Fruit fly (Drosophila melanogaster) whole organism, wandering third instar larva: ENCODE data around the gene Mcm5.

Experiments used
- Abd-B ChIP-seq: fragments of >200 bp; optimal IDR thresholded peaks from 2 replicates; lab custom pipeline; 2017; ENCODE audit warnings: missing biosample characterization, missing genetic modification characterization
- CG32264 ChIP-seq: fragments of 200-800 bp; sonication (Bioruptor generic); optimal IDR thresholded peaks from 2 replicates; lab custom pipeline; 2016; ENCODE audit warnings: missing biosample characterization, missing genetic modification characterization
- CG9705 ChIP-seq: fragments of 200-800 bp; sonication (Bioruptor generic); optimal IDR thresholded peaks from 2 replicates; lab custom pipeline; 2018; ENCODE audit warnings: missing biosample characterization, mild to moderate bottlenecking, missing genetic modification characterization
- CrebA ChIP-seq: fragments of 200-800 bp; sonication (Bioruptor generic); optimal IDR thresholded peaks from 2 replicates; lab custom pipeline; 2016; ENCODE audit warnings: missing biosample characterization, mild to moderate bottlenecking, missing genetic modification characterization, borderline replicate concordance
- Dfd ChIP-seq: fragments of >200 bp; optimal IDR thresholded peaks from 2 replicates; lab custom pipeline; 2017; ENCODE audit warnings: missing biosample characterization, missing genetic modification characterization
- Dif ChIP-seq: fragments of 200-275, 200-300 bp; sonication (Bioruptor generic); optimal IDR thresholded peaks from 2 replicates; lab custom pipeline; 2018; ENCODE audit warnings: missing biosample characterization, missing genetic modification characterization; ENCODE audit not compliant: partially characterized antibody
- GATAd ChIP-seq: sonication (Bioruptor generic); optimal IDR thresholded peaks from 2 replicates; lab custom pipeline; 2016; ENCODE audit warnings: missing biosample characterization, missing genetic modification characterization
- HLH106 ChIP-seq: fragments of 200-800 bp; optimal IDR thresholded peaks from 3 replicates; lab custom pipeline; 2019; ENCODE audit warnings: missing biosample characterization, mild to moderate bottlenecking, missing genetic modification characterization, moderate library complexity
- Hnf4 ChIP-seq: fragments of 200-800 bp; sonication (Bioruptor generic); optimal IDR thresholded peaks from 2 replicates; lab custom pipeline; 2016; ENCODE audit warnings: missing biosample characterization, mild to moderate bottlenecking, missing genetic modification characterization
- Hr78 ChIP-seq: fragments of >200 bp; optimal IDR thresholded peaks from 2 replicates; lab custom pipeline; 2017; ENCODE audit warnings: missing biosample characterization, missing genetic modification characterization
- Hr83 ChIP-seq: fragments of 200-300 bp; sonication (Bioruptor generic); optimal IDR thresholded peaks from 2 replicates; lab custom pipeline; 2016; ENCODE audit warnings: missing biosample characterization, mild to moderate bottlenecking, missing genetic modification characterization, moderate library complexity; ENCODE audit not compliant: poor library complexity, severe bottlenecking
- Jra ChIP-seq: sonication (Bioruptor generic); optimal IDR thresholded peaks from 2 replicates; lab custom pipeline; 2016; ENCODE audit warnings: missing biosample characterization, missing genetic modification characterization
- Mio ChIP-seq: sonication (Bioruptor generic); optimal IDR thresholded peaks from 2 replicates; lab custom pipeline; 2016; ENCODE audit warnings: missing biosample characterization, missing genetic modification characterization
- Myc ChIP-seq: fragments of >200 bp; optimal IDR thresholded peaks from 2 replicates; lab custom pipeline; 2017
- N ChIP-seq: fragments of >200 bp; optimal IDR thresholded peaks from 2 replicates; lab custom pipeline; 2018; ENCODE audit warnings: missing biosample characterization, missing external identifiers, missing genetic modification characterization
- OdsH ChIP-seq: fragments of 200-800 bp; sonication (Bioruptor generic); optimal IDR thresholded peaks from 2 replicates; lab custom pipeline; 2016; ENCODE audit warnings: missing biosample characterization, mild to moderate bottlenecking, missing genetic modification characterization
- Rel ChIP-seq, 2 experiments: fragments of 200-800 bp; sonication (Bioruptor generic) in 1 of 2; optimal IDR thresholded peaks; 2 replicates in 1 of 2; 3 replicates in 1 of 2; lab custom pipeline; 2016 to 2019; ENCODE audit warnings: mild to moderate bottlenecking in 2 of 2, missing biosample characterization in 2 of 2, missing genetic modification characterization in 2 of 2, moderate library complexity in 1 of 2
- Sp1 ChIP-seq: fragments of 200-800 bp; sonication (Bioruptor generic); optimal IDR thresholded peaks from 3 replicates; lab custom pipeline; 2019; ENCODE audit warnings: missing biosample characterization, mild to moderate bottlenecking, missing genetic modification characterization, moderate library complexity
- Vsx2 ChIP-seq: fragments of 200-300, 225-300 bp; sonication (Bioruptor generic); optimal IDR thresholded peaks from 2 replicates; lab custom pipeline; 2018; ENCODE audit warnings: missing biosample characterization, missing genetic modification characterization; ENCODE audit not compliant: partially characterized antibody
- br ChIP-seq: fragments of 200-800 bp; sonication (Bioruptor generic); optimal IDR thresholded peaks from 2 replicates; lab custom pipeline; 2016; ENCODE audit warnings: missing biosample characterization, missing genetic modification characterization
- brk ChIP-seq: fragments of 200-800 bp; sonication (Bioruptor generic); optimal IDR thresholded peaks from 2 replicates; lab custom pipeline; 2016; ENCODE audit warnings: missing biosample characterization, mild to moderate bottlenecking, missing genetic modification characterization
- dl ChIP-seq, 2 experiments: fragments of 175-275, 200-275 bp in 1 of 2; fragments of 200-275 bp in 1 of 2; sonication (Bioruptor generic); optimal IDR thresholded peaks; lab custom pipeline; 2018; ENCODE audit warnings: mild to moderate bottlenecking in 2 of 2, missing biosample characterization in 2 of 2, missing genetic modification characterization in 2 of 2, moderate library complexity in 2 of 2; ENCODE audit not compliant: partially characterized antibody in 2 of 2, insufficient read depth in 1 of 2
- dmrt93B ChIP-seq: fragments of 200-800 bp; sonication (Bioruptor generic); optimal IDR thresholded peaks from 2 replicates; lab custom pipeline; 2018; ENCODE audit warnings: missing biosample characterization, mild to moderate bottlenecking, missing genetic modification characterization
- dsf ChIP-seq: sonication (Bioruptor generic); optimal IDR thresholded peaks from 2 replicates; lab custom pipeline; 2016; ENCODE audit warnings: missing biosample characterization, missing genetic modification characterization, borderline replicate concordance
- ey ChIP-seq: fragments of 200-800 bp; sonication (Bioruptor generic); optimal IDR thresholded peaks from 2 replicates; lab custom pipeline; 2016; ENCODE audit warnings: missing biosample characterization, missing genetic modification characterization
- foxo ChIP-seq, 2 experiments: fragments of 200-800 bp; sonication (Bioruptor generic); optimal IDR thresholded peaks; 2 replicates in 1 of 2; 3 replicates in 1 of 2; lab custom pipeline; 2016 to 2017; ENCODE audit warnings: missing biosample characterization in 2 of 2, missing genetic modification characterization in 2 of 2
- fru ChIP-seq: fragments of 200-800 bp; sonication (Bioruptor generic); optimal IDR thresholded peaks from 3 replicates; lab custom pipeline; 2016; ENCODE audit warnings: missing biosample characterization, mild to moderate bottlenecking, missing genetic modification characterization
- h ChIP-seq: fragments of 200-800 bp; sonication (Bioruptor generic); optimal IDR thresholded peaks from 3 replicates; lab custom pipeline; 2016; ENCODE audit warnings: missing biosample characterization, mild to moderate bottlenecking, missing genetic modification characterization
- jim ChIP-seq: fragments of 175-275, 200-325 bp; sonication (Bioruptor generic); optimal IDR thresholded peaks from 2 replicates; lab custom pipeline; 2016; ENCODE audit warnings: missing biosample characterization, mild to moderate bottlenecking, missing genetic modification characterization
- lola ChIP-seq: fragments of >200 bp; optimal IDR thresholded peaks from 2 replicates; lab custom pipeline; 2017; ENCODE audit warnings: missing biosample characterization, missing genetic modification characterization
- pan ChIP-seq: fragments of >200 bp; optimal IDR thresholded peaks from 2 replicates; lab custom pipeline; 2017
- psq ChIP-seq: fragments of 200-800 bp; sonication (Bioruptor generic); optimal IDR thresholded peaks from 3 replicates; lab custom pipeline; 2017; ENCODE audit warnings: missing biosample characterization, mild to moderate bottlenecking, missing genetic modification characterization, moderate library complexity
- rgr ChIP-seq: fragments of 200-800 bp; sonication (Bioruptor generic); optimal IDR thresholded peaks from 3 replicates; lab custom pipeline; 2016; ENCODE audit warnings: missing biosample characterization, mild to moderate bottlenecking, missing genetic modification characterization
- sage ChIP-seq: fragments of 200-800 bp; sonication (Bioruptor generic); optimal IDR thresholded peaks from 2 replicates; lab custom pipeline; 2016; ENCODE audit warnings: missing biosample characterization, mild to moderate bottlenecking, missing genetic modification characterization
- sv ChIP-seq: fragments of 200-800 bp; sonication (Bioruptor generic); optimal IDR thresholded peaks from 3 replicates; lab custom pipeline; 2016; ENCODE audit warnings: missing biosample characterization, missing genetic modification characterization
- tai ChIP-seq: sonication (Bioruptor generic); optimal IDR thresholded peaks from 2 replicates; lab custom pipeline; 2016; ENCODE audit warnings: missing biosample characterization, missing genetic modification characterization
- usp ChIP-seq: fragments of >200 bp; optimal IDR thresholded peaks from 2 replicates; lab custom pipeline; 2017; ENCODE audit warnings: missing biosample characterization, missing genetic modification characterization
- woc ChIP-seq: sonication (Bioruptor generic); optimal IDR thresholded peaks from 2 replicates; lab custom pipeline; 2016; ENCODE audit warnings: missing biosample characterization, mild to moderate bottlenecking, missing genetic modification characterization

Gene Mcm5

dm6 chr3R:10828688-10829087 lies 40.4 kb downstream of the Mcm5 start:
- peak; percentile 8 for TF ChIP-seq Rel (GFP tag; optimal IDR thresholded peaks at IDR 0.05; lab: Kevin White, UChicago)
- no peak for TF ChIP-seq Rel (tag; optimal IDR thresholded peaks at IDR 0.05; lab: Kevin White, UChicago)
- TF ChIP-seq Hr83 (GFP tag; lab: Kevin White, UChicago): no peak

dm6 chr3R:10829746-10830145 lies 41.4 kb downstream of the Mcm5 start:
- TF ChIP-seq sage (GFP tag; lab: Kevin White, UChicago) (no peak), OdsH (GFP tag; lab: Kevin White, UChicago) (no peak), fru (GFP tag; lab: Kevin White, UChicago) (no peak), HLH106 (tag; lab: Kevin White, UChicago) (no peak), N (GFP tag; lab: Kevin White, UChicago) (no peak), Abd-B (GFP tag; lab: Kevin White, UChicago) (no peak), jim (no peak), h (no peak), GATAd (GFP tag; lab: Kevin White, UChicago) (no peak), Mio (GFP tag; lab: Kevin White, UChicago) (no peak), ey (GFP tag; lab: Kevin White, UChicago) (no peak), Dfd (GFP tag; lab: Kevin White, UChicago) (no peak), CrebA (GFP tag; lab: Kevin White, UChicago) (no peak), brk (no peak), Vsx2 (no peak), Sp1 (no peak)
- TF ChIP-seq, all 38 proteins: peak for 0

- TF ChIP-seq Sp1 (no peak), rgr (GFP tag; lab: Kevin White, UChicago) (no peak), foxo (GFP tag; optimal IDR thresholded peaks at IDR 0.05; lab: Kevin White, UChicago) (peak in 1 of 2 experiments; percentile 47), Dif (no peak), dmrt93B (peak; percentile 9), fru (GFP tag; lab: Kevin White, UChicago) (peak; percentile 34), HLH106 (tag; lab: Kevin White, UChicago) (peak; percentile 7), ey (GFP tag; lab: Kevin White, UChicago) (no peak), Hnf4 (GFP tag; lab: Kevin White, UChicago) (no peak), sage (GFP tag; lab: Kevin White, UChicago) (no peak), OdsH (GFP tag; lab: Kevin White, UChicago) (no peak), h (peak; percentile 47), jim (no peak)
These were observed 44.3 kb downstream of the Mcm5 start for dm6 chr3R:10832526-10833165.

dm6 chr3R:10834893-10835292 lies 46.6 kb downstream of the Mcm5 start:
- TF ChIP-seq Mio (GFP tag; lab: Kevin White, UChicago) (no peak), foxo (GFP tag; optimal IDR thresholded peaks at IDR 0.05; lab: Kevin White, UChicago) (peak; percentile 67 to 97), br (GFP tag; lab: Kevin White, UChicago) (peak; percentile 94), dmrt93B (peak; percentile 89), brk (peak; percentile 95), Hr78 (GFP tag; lab: Kevin White, UChicago) (no peak), Sp1 (peak; percentile 97), usp (no peak), ey (GFP tag; lab: Kevin White, UChicago) (peak; percentile 90), OdsH (GFP tag; lab: Kevin White, UChicago) (peak; percentile 96), HLH106 (tag; lab: Kevin White, UChicago) (peak; percentile 96), fru (GFP tag; lab: Kevin White, UChicago) (peak; percentile 96), h (peak; percentile 97), rgr (GFP tag; lab: Kevin White, UChicago) (peak; percentile 95), N (GFP tag; lab: Kevin White, UChicago) (no peak), lola (no peak), pan (no peak), dl (GFP tag; optimal IDR thresholded peaks at IDR 0.05; lab: Kevin White, UChicago; ENCODE audit: insufficient read depth in 1 of 2, partially characterized antibody in 2 of 2) (no peak), Hnf4 (GFP tag; lab: Kevin White, UChicago) (peak; percentile 90), Hr83 (GFP tag; lab: Kevin White, UChicago) (peak; percentile 63), GATAd (GFP tag; lab: Kevin White, UChicago) (no peak), psq (peak; percentile 92), Dfd (GFP tag; lab: Kevin White, UChicago) (no peak), CG9705 (GFP tag; lab: Kevin White, UChicago) (peak; percentile 90), dsf (peak; percentile 57), CG32264 (GFP tag; lab: Kevin White, UChicago) (peak; percentile 86), Rel (GFP tag; optimal IDR thresholded peaks at IDR 0.05; lab: Kevin White, UChicago) (peak; percentile 90), Rel (tag; optimal IDR thresholded peaks at IDR 0.05; lab: Kevin White, UChicago) (peak; percentile 70), Abd-B (GFP tag; lab: Kevin White, UChicago) (no peak), Myc (lab: Kevin White, UChicago) (no peak), jim (no peak), tai (GFP tag; lab: Kevin White, UChicago) (peak; percentile 75), CrebA (GFP tag; lab: Kevin White, UChicago) (peak; percentile 89), Vsx2 (peak; percentile 6), woc (GFP tag; lab: Kevin White, UChicago) (peak; percentile 92), Dif (no peak), sv (GFP tag; lab: Kevin White, UChicago) (no peak), sage (GFP tag; lab: Kevin White, UChicago) (peak; percentile 95), Jra (GFP tag; lab: Kevin White, UChicago) (peak; percentile 79)
